Worm (Caenorhabditis elegans): ENCODE data around the gene F46H5.5.

ce11 chrX:7217704-7218479 lies 38.9 kb downstream of the F46H5.5 start, which contains the start of gene syd-9:
- no peak for TF ChIP-seq nhr-237 (tag; optimal IDR thresholded peaks at IDR 0.05)
- TF ChIP-seq nhr-76 (tag; optimal IDR thresholded peaks at IDR 0.05), result no peak
- no peak for TF ChIP-seq ama-1 (optimal IDR thresholded peaks at IDR 0.05)
- TF ChIP-seq snpc-4 (tag; optimal IDR thresholded peaks at IDR 0.05), result no peak
- no peak for TF ChIP-seq pqm-1 (tag; optimal IDR thresholded peaks at IDR 0.05)
- no peak for TF ChIP-seq egl-27 (tag; optimal IDR thresholded peaks at IDR 0.05)
- no peak for TF ChIP-seq nhr-12 (tag; optimal IDR thresholded peaks at IDR 0.05)
- TF ChIP-seq R02D3.7 (tag; optimal IDR thresholded peaks at IDR 0.05), result no peak
- TF ChIP-seq lin-15B (tag; optimal IDR thresholded peaks at IDR 0.05), result no peak
- TF ChIP-seq lin-39 (tag; optimal IDR thresholded peaks at IDR 0.05), result peak; percentile 31
- TF ChIP-seq nhr-23 (tag; optimal IDR thresholded peaks at IDR 0.05), result no peak
- no peak for TF ChIP-seq unc-62 (GFP tag; optimal IDR thresholded peaks at IDR 0.05)
- TF ChIP-seq pha-4 (tag; optimal IDR thresholded peaks at IDR 0.05), result no peak
